Worm (Caenorhabditis elegans) whole organism, mixed stage, embryonic: ENCODE measurements around the gene fkh-3.

ENCODE experiments used
- M03D4.4 ChIP-seq: sonication (generic microtip); optimal IDR thresholded peaks from 2 replicates; lab custom pipeline; 2017; ENCODE audit warnings: mild to moderate bottlenecking, missing genetic modification characterization, missing compliant biosample characterization
- elt-1 ChIP-seq: sonication (generic microtip); optimal IDR thresholded peaks from 2 replicates; lab custom pipeline; 2017; ENCODE audit warnings: missing genetic modification characterization, mild to moderate bottlenecking, missing compliant biosample characterization, antibody characterized with exemption, moderate library complexity, borderline replicate concordance; ENCODE audit not compliant: insufficient read depth
- lin-13 ChIP-seq: fragments of 150-350 bp; optimal IDR thresholded peaks from 2 replicates; lab custom pipeline; 2014; ENCODE audit warnings: missing biosample characterization, missing genetic modification characterization
- lsy-2 ChIP-seq: fragments of 150-350 bp; optimal IDR thresholded peaks from 2 replicates; lab custom pipeline; 2014; ENCODE audit warnings: missing biosample characterization, missing genetic modification characterization
- mep-1 ChIP-seq: fragments of 150-350 bp; optimal IDR thresholded peaks from 2 replicates; lab custom pipeline; 2017; ENCODE audit warnings: missing biosample characterization, missing genetic modification reagents, missing genetic modification characterization, inconsistent platforms
- nhr-237 ChIP-seq: fragments of 150-350 bp; optimal IDR thresholded peaks from 2 replicates; lab custom pipeline; 2014; ENCODE audit warnings: missing biosample characterization, missing genetic modification characterization
- nhr-28 ChIP-seq: fragments of 150-350 bp; optimal IDR thresholded peaks from 2 replicates; lab custom pipeline; 2014; ENCODE audit warnings: missing biosample characterization, missing genetic modification characterization
- snpc-4 ChIP-seq: fragments of 150-350 bp; optimal IDR thresholded peaks from 2 replicates; lab custom pipeline; 2014; ENCODE audit warnings: missing biosample characterization, missing genetic modification characterization
- unc-39 ChIP-seq: fragments of 150-350 bp; optimal IDR thresholded peaks from 2 replicates; lab custom pipeline; 2014; ENCODE audit warnings: missing biosample characterization, missing genetic modification characterization
- ztf-11 ChIP-seq: fragments of 150-350 bp; optimal IDR thresholded peaks from 2 replicates; lab custom pipeline; 2014; ENCODE audit warnings: missing biosample characterization, missing genetic modification characterization

DNA sequence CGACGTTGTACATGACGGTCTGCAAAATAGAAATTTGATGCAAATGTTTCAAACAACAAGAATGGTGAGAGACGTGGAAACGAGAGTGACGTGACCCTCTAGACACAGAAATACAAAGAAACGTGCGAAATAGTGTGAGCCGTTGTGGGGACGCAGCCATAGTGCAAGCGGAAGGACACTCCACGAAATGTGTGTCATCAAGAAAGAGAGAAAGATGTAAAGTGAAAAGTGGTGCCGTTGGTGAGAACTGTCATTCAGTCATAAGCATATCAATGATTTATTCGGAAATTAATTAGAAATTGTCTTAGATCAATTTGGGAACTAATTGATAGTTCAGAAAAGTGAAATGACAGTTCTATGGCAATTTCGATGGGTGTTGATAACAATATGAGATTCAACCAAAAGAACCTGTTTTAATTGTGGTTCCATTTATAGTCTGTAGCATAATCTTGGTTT lies 3.3 kb downstream of the fkh-3 start, which contains the start of gene C29F7.3:
- TF ChIP-seq nhr-237 (tag; lab: Kevin White, UChicago) (no peak), unc-39 (tag; lab: Kevin White, UChicago) (no peak), nhr-28 (tag; lab: Kevin White, UChicago) (no peak), lsy-2 (tag; lab: Kevin White, UChicago) (no peak), elt-1 (tag; lab: Kevin White, UChicago) (no peak), M03D4.4 (no peak), ztf-11 (tag; lab: Kevin White, UChicago) (no peak), mep-1 (tag; lab: Kevin White, UChicago) (peak; percentile 15), lin-13 (tag; lab: Kevin White, UChicago) (no peak), snpc-4 (tag; lab: Kevin White, UChicago) (no peak)
